Worm (Caenorhabditis elegans) whole organism, late embryonic: Measurements from ENCODE around the gene T24C4.3.

ENCODE experiments used
- C08G9.2 ChIP-seq: sonication (generic microtip); optimal IDR thresholded peaks from 2 replicates; lab custom pipeline; 2016; ENCODE audit warnings: mild to moderate bottlenecking, missing genetic modification characterization, moderate library complexity, missing compliant biosample characterization
- C38D4.7 ChIP-seq: fragments of 200-800 bp; sonication (Bioruptor generic); optimal IDR thresholded peaks from 2 replicates; lab custom pipeline; 2018; ENCODE audit warnings: mild to moderate bottlenecking, missing genetic modification characterization, moderate library complexity, missing compliant biosample characterization
- F13H6.1 ChIP-seq: sonication (generic microtip); optimal IDR thresholded peaks from 2 replicates; lab custom pipeline; 2016; ENCODE audit warnings: missing genetic modification characterization, missing compliant biosample characterization
- K09A11.1 ChIP-seq: sonication (generic microtip); optimal IDR thresholded peaks from 2 replicates; lab custom pipeline; 2017; ENCODE audit warnings: antibody characterized with exemption, mild to moderate bottlenecking, missing genetic modification characterization, missing compliant biosample characterization; ENCODE audit not compliant: insufficient read depth
- T23F11.4 ChIP-seq: fragments of 200-800 bp; sonication (Bioruptor generic); optimal IDR thresholded peaks from 2 replicates; lab custom pipeline; 2018; ENCODE audit warnings: mild to moderate bottlenecking, missing genetic modification characterization, missing compliant biosample characterization
- Y22D7AL.16 ChIP-seq: sonication (generic microtip); optimal IDR thresholded peaks from 2 replicates; lab custom pipeline; 2016; ENCODE audit warnings: missing genetic modification characterization, missing compliant biosample characterization
- ahr-1 ChIP-seq: sonication (generic microtip); optimal IDR thresholded peaks from 2 replicates; lab custom pipeline; 2016; ENCODE audit warnings: missing genetic modification characterization, missing compliant biosample characterization
- ceh-14 ChIP-seq: sonication (generic microtip); optimal IDR thresholded peaks from 2 replicates; lab custom pipeline; 2016; ENCODE audit warnings: missing genotype, missing genetic modification characterization, missing compliant biosample characterization
- ceh-19 ChIP-seq: fragments of 200-800 bp; sonication (Bioruptor generic); optimal IDR thresholded peaks from 2 replicates; lab custom pipeline; 2018; ENCODE audit warnings: mild to moderate bottlenecking, missing genetic modification characterization, missing compliant biosample characterization
- ceh-2 ChIP-seq: sonication (generic microtip); optimal IDR thresholded peaks from 2 replicates; lab custom pipeline; 2016; ENCODE audit warnings: missing genotype, missing genetic modification characterization, missing compliant biosample characterization
- ceh-22 ChIP-seq: sonication (generic microtip); optimal IDR thresholded peaks from 2 replicates; lab custom pipeline; 2017; ENCODE audit warnings: missing biosample characterization, missing genetic modification characterization
- ceh-24 ChIP-seq: sonication (generic microtip); optimal IDR thresholded peaks from 2 replicates; lab custom pipeline; 2016; ENCODE audit warnings: mild to moderate bottlenecking, missing genetic modification characterization, missing compliant biosample characterization
- ceh-30 ChIP-seq: fragments of 150-350 bp; optimal IDR thresholded peaks from 2 replicates; lab custom pipeline; 2014; ENCODE audit warnings: missing biosample characterization, missing genetic modification characterization
- ceh-31 ChIP-seq: sonication (generic microtip); optimal IDR thresholded peaks from 2 replicates; lab custom pipeline; 2016; ENCODE audit warnings: missing genetic modification characterization, missing compliant biosample characterization
- ceh-34 ChIP-seq: sonication (generic microtip); optimal IDR thresholded peaks from 2 replicates; lab custom pipeline; 2016; ENCODE audit warnings: mild to moderate bottlenecking, missing genetic modification characterization, missing compliant biosample characterization
- ceh-45 ChIP-seq: fragments of 200-800 bp; sonication (Bioruptor generic); IDR thresholded peaks from 2 replicates; pipeline ENCODE4 v1.3.6; 2022; ENCODE audit warnings: missing genetic modification reagents, missing genetic modification characterization, missing compliant biosample characterization
- ceh-48 ChIP-seq: sonication (generic microtip); optimal IDR thresholded peaks from 2 replicates; lab custom pipeline; 2016; ENCODE audit warnings: missing genetic modification characterization, inconsistent platforms, missing compliant biosample characterization
- che-1 ChIP-seq: sonication (generic microtip); optimal IDR thresholded peaks from 2 replicates; lab custom pipeline; 2016; ENCODE audit warnings: mild to moderate bottlenecking, missing genetic modification characterization, missing compliant biosample characterization
- dmd-4 ChIP-seq: sonication (generic microtip); optimal IDR thresholded peaks from 2 replicates; lab custom pipeline; 2016; ENCODE audit warnings: borderline replicate concordance, missing genetic modification characterization, missing compliant biosample characterization
- elt-2 ChIP-seq: sonication (generic microtip); optimal IDR thresholded peaks from 2 replicates; lab custom pipeline; 2016; ENCODE audit warnings: missing genetic modification reagents, missing genetic modification characterization, missing compliant biosample characterization
- elt-4 ChIP-seq: sonication (generic microtip); optimal IDR thresholded peaks from 2 replicates; lab custom pipeline; 2016; ENCODE audit warnings: missing genetic modification characterization, missing compliant biosample characterization
- ets-4 ChIP-seq: sonication (generic microtip); optimal IDR thresholded peaks from 2 replicates; lab custom pipeline; 2016; ENCODE audit warnings: missing genetic modification characterization, missing compliant biosample characterization
- fax-1 ChIP-seq: sonication (generic microtip); optimal IDR thresholded peaks from 2 replicates; lab custom pipeline; 2016; ENCODE audit warnings: missing genotype, missing genetic modification characterization, missing compliant biosample characterization
- fkh-10 ChIP-seq: fragments of 150-350 bp; optimal IDR thresholded peaks from 2 replicates; lab custom pipeline; 2014; ENCODE audit warnings: missing biosample characterization, missing genetic modification reagents, missing genetic modification characterization
- hlh-13 ChIP-seq: fragments of 200-800 bp; sonication (Bioruptor generic); optimal IDR thresholded peaks from 2 replicates; lab custom pipeline; 2018; ENCODE audit warnings: mild to moderate bottlenecking, missing genetic modification characterization, missing compliant biosample characterization
- hlh-15 ChIP-seq: sonication (generic microtip); optimal IDR thresholded peaks from 2 replicates; lab custom pipeline; 2016; ENCODE audit warnings: missing genetic modification characterization, missing compliant biosample characterization
- hlh-30 ChIP-seq: sonication (generic microtip); optimal IDR thresholded peaks from 2 replicates; lab custom pipeline; 2017; ENCODE audit warnings: antibody characterized with exemption, missing genetic modification characterization, missing compliant biosample characterization; ENCODE audit not compliant: insufficient read depth
- lim-6 ChIP-seq: sonication (generic microtip); optimal IDR thresholded peaks from 2 replicates; lab custom pipeline; 2016; ENCODE audit warnings: missing genetic modification characterization, missing compliant biosample characterization
- lin-11 ChIP-seq: fragments of 200-800 bp; sonication (Bioruptor generic); optimal IDR thresholded peaks from 2 replicates; lab custom pipeline; 2018; ENCODE audit warnings: mild to moderate bottlenecking, missing genetic modification characterization, missing compliant biosample characterization
- madf-2 ChIP-seq: sonication (generic microtip); optimal IDR thresholded peaks from 2 replicates; lab custom pipeline; 2017; ENCODE audit warnings: missing genetic modification characterization, missing compliant biosample characterization
- mec-3 ChIP-seq: sonication (generic microtip); optimal IDR thresholded peaks from 2 replicates; lab custom pipeline; 2016; ENCODE audit warnings: borderline replicate concordance, missing genetic modification characterization, missing compliant biosample characterization
- nfya-1 ChIP-seq: sonication (generic microtip); optimal IDR thresholded peaks from 2 replicates; lab custom pipeline; 2017; ENCODE audit warnings: missing genetic modification characterization, mild to moderate bottlenecking, missing compliant biosample characterization, antibody characterized with exemption, moderate library complexity
- nhr-11 ChIP-seq: fragments of 150-350 bp; optimal IDR thresholded peaks from 2 replicates; lab custom pipeline; 2014; ENCODE audit warnings: missing biosample characterization, missing genetic modification characterization
- npax-4 ChIP-seq: sonication (generic microtip); optimal IDR thresholded peaks from 2 replicates; lab custom pipeline; 2016; ENCODE audit warnings: missing genetic modification characterization, missing compliant biosample characterization
- pag-3 ChIP-seq: sonication (generic microtip); optimal IDR thresholded peaks from 2 replicates; lab custom pipeline; 2016; ENCODE audit warnings: missing compliant biosample characterization, missing genetic modification characterization, borderline replicate concordance
- pat-9 ChIP-seq: fragments of 200-800 bp; sonication (Bioruptor generic); optimal IDR thresholded peaks from 2 replicates; lab custom pipeline; 2018; ENCODE audit warnings: mild to moderate bottlenecking, missing genetic modification characterization, moderate library complexity, missing compliant biosample characterization
- pax-1 ChIP-seq: fragments of 150-350 bp; optimal IDR thresholded peaks from 2 replicates; lab custom pipeline; 2014; ENCODE audit warnings: missing biosample characterization, missing genetic modification characterization
- pha-2 ChIP-seq: sonication (generic microtip); optimal IDR thresholded peaks from 2 replicates; lab custom pipeline; 2017; ENCODE audit warnings: mild to moderate bottlenecking, missing genetic modification characterization, missing compliant biosample characterization
- pha-4 ChIP-seq: fragments of 150-350 bp; optimal IDR thresholded peaks from 2 replicates; lab custom pipeline; 2018; ENCODE audit warnings: missing biosample characterization, missing genetic modification reagents, missing genetic modification characterization
- pqm-1 ChIP-seq: sonication (generic microtip); optimal IDR thresholded peaks from 2 replicates; lab custom pipeline; 2016; ENCODE audit warnings: missing genetic modification characterization, missing compliant biosample characterization
- pros-1 ChIP-seq: fragments of 150-350 bp; optimal IDR thresholded peaks from 2 replicates; lab custom pipeline; 2014; ENCODE audit warnings: missing biosample characterization, missing genetic modification reagents, missing genetic modification characterization
- ref-2 ChIP-seq: sonication (generic microtip); optimal IDR thresholded peaks from 2 replicates; lab custom pipeline; 2016; ENCODE audit warnings: missing genetic modification characterization, missing compliant biosample characterization
- rnt-1 ChIP-seq: sonication (generic microtip); optimal IDR thresholded peaks from 2 replicates; lab custom pipeline; 2016; ENCODE audit warnings: missing genetic modification characterization, missing compliant biosample characterization
- sox-2 ChIP-seq: fragments of 200-800 bp; sonication (Bioruptor generic); IDR thresholded peaks from 2 replicates; pipeline ENCODE4 v1.3.6; 2022; ENCODE audit warnings: missing genetic modification reagents, missing genetic modification characterization, missing compliant biosample characterization
- sox-4 ChIP-seq: sonication (generic microtip); optimal IDR thresholded peaks from 2 replicates; lab custom pipeline; 2017; ENCODE audit warnings: mild to moderate bottlenecking, missing genetic modification characterization, inconsistent platforms, missing compliant biosample characterization
- syd-9 ChIP-seq: sonication (generic microtip); optimal IDR thresholded peaks from 2 replicates; lab custom pipeline; 2016; ENCODE audit warnings: mild to moderate bottlenecking, missing genetic modification characterization, moderate library complexity, missing compliant biosample characterization
- tbx-2 ChIP-seq: sonication (generic microtip); optimal IDR thresholded peaks from 2 replicates; lab custom pipeline; 2016; ENCODE audit warnings: missing genetic modification characterization, missing compliant biosample characterization
- unc-3 ChIP-seq, 2 experiments: fragments of 200-800 bp in 1 of 2; sonication (Bioruptor generic) in 1 of 2; sonication (generic microtip) in 1 of 2; conservative IDR thresholded peaks in 1 of 2; optimal IDR thresholded peaks in 1 of 2; 2 replicates each; pipeline versions ENCODE4 v1.3.6 to Lab custom; 2016 to 2022; ENCODE audit warnings: missing compliant biosample characterization in 2 of 2, missing genetic modification characterization in 2 of 2, missing genetic modification reagents in 1 of 2
- unc-42 ChIP-seq: sonication (generic microtip); optimal IDR thresholded peaks from 2 replicates; lab custom pipeline; 2016; ENCODE audit warnings: missing genotype, missing genetic modification characterization, missing compliant biosample characterization
- unc-55 ChIP-seq: sonication (generic microtip); optimal IDR thresholded peaks from 2 replicates; lab custom pipeline; 2017; ENCODE audit warnings: missing biosample characterization, missing genetic modification reagents, missing genetic modification characterization
- unc-86 ChIP-seq: sonication (generic microtip); optimal IDR thresholded peaks from 2 replicates; lab custom pipeline; 2016; ENCODE audit warnings: missing genetic modification characterization, missing compliant biosample characterization
- ztf-16 ChIP-seq: sonication (generic microtip); optimal IDR thresholded peaks from 2 replicates; lab custom pipeline; 2017; ENCODE audit warnings: missing genetic modification characterization, missing compliant biosample characterization

Gene T24C4.3

ce11 chrIII:835713-836278 lies 36.5 kb downstream of the T24C4.3 start:
- TF ChIP-seq ceh-22 (no peak), Y22D7AL.16 (tag; lab: Kevin White, UChicago) (peak; percentile 50), ahr-1 (tag; lab: Kevin White, UChicago) (no peak), pha-4 (tag; lab: Kevin White, UChicago) (no peak), ztf-16 (tag; lab: Kevin White, UChicago) (peak; percentile 35), ceh-2 (no peak), C38D4.7 (GFP tag; lab: Kevin White, UChicago) (peak; percentile 61), elt-4 (tag; lab: Kevin White, UChicago) (no peak), ceh-48 (tag; lab: Kevin White, UChicago) (peak; percentile 26), pqm-1 (tag; lab: Kevin White, UChicago) (no peak), hlh-13 (GFP tag; lab: Kevin White, UChicago) (no peak), pha-2 (tag; lab: Kevin White, UChicago) (peak; percentile 77), hlh-30 (tag; lab: Kevin White, UChicago) (no peak), F13H6.1 (tag; lab: Kevin White, UChicago) (peak; percentile 13), unc-42 (tag; lab: Kevin White, UChicago) (no peak), ceh-30 (tag; lab: Kevin White, UChicago) (no peak), ref-2 (tag; lab: Kevin White, UChicago) (peak; percentile 38), ets-4 (tag; lab: Kevin White, UChicago) (no peak), npax-4 (tag; lab: Kevin White, UChicago) (no peak), pax-1 (tag; lab: Kevin White, UChicago) (no peak), C08G9.2 (peak; percentile 34), nfya-1 (tag; lab: Kevin White, UChicago) (peak; percentile 67), nhr-11 (tag; lab: Kevin White, UChicago) (peak; percentile 49), madf-2 (tag; lab: Kevin White, UChicago) (peak; percentile 91), sox-4 (tag; lab: Kevin White, UChicago) (peak; percentile 70), unc-3 (GFP tag; conservative IDR thresholded peaks at IDR 0.05; lab: Robert Waterston, UW) (peak; percentile 26; the same call in 1 of the 2 replicates), unc-3 (tag; optimal IDR thresholded peaks at IDR 0.05; lab: Kevin White, UChicago) (no peak), hlh-15 (no peak), ceh-14 (no peak), mec-3 (tag; lab: Kevin White, UChicago) (no peak), ceh-19 (GFP tag; lab: Kevin White, UChicago) (peak; percentile 32), unc-55 (GFP tag; lab: Kevin White, UChicago) (no peak), ceh-31 (no peak), ceh-45 (GFP tag; lab: Robert Waterston, UW) (peak; percentile 70), fax-1 (tag; lab: Kevin White, UChicago) (no peak), fkh-10 (GFP tag; lab: Kevin White, UChicago) (peak; percentile 28), che-1 (peak; percentile 54), T23F11.4 (GFP tag; lab: Kevin White, UChicago) (peak; percentile 81), ceh-24 (peak; percentile 30), tbx-2 (no peak), lin-11 (tag; lab: Kevin White, UChicago) (peak; percentile 57), pag-3 (tag; lab: Kevin White, UChicago) (no peak), syd-9 (tag; lab: Kevin White, UChicago) (no peak), unc-86 (tag; lab: Kevin White, UChicago) (no peak), elt-2 (tag; lab: Kevin White, UChicago) (peak; percentile 9), pat-9 (tag; lab: Kevin White, UChicago) (no peak), pros-1 (tag; lab: Kevin White, UChicago) (no peak), dmd-4 (tag; lab: Kevin White, UChicago) (no peak), ceh-34 (tag; lab: Kevin White, UChicago) (no peak), lim-6 (tag; lab: Kevin White, UChicago) (no peak), K09A11.1 (no peak), sox-2 (no peak; the same call in 1 of the 2 replicates), rnt-1 (tag; lab: Kevin White, UChicago) (no peak)
